Worm (Caenorhabditis elegans): ENCODE results near the gene F52G3.1.

The F52G3.1 gene

DNA sequence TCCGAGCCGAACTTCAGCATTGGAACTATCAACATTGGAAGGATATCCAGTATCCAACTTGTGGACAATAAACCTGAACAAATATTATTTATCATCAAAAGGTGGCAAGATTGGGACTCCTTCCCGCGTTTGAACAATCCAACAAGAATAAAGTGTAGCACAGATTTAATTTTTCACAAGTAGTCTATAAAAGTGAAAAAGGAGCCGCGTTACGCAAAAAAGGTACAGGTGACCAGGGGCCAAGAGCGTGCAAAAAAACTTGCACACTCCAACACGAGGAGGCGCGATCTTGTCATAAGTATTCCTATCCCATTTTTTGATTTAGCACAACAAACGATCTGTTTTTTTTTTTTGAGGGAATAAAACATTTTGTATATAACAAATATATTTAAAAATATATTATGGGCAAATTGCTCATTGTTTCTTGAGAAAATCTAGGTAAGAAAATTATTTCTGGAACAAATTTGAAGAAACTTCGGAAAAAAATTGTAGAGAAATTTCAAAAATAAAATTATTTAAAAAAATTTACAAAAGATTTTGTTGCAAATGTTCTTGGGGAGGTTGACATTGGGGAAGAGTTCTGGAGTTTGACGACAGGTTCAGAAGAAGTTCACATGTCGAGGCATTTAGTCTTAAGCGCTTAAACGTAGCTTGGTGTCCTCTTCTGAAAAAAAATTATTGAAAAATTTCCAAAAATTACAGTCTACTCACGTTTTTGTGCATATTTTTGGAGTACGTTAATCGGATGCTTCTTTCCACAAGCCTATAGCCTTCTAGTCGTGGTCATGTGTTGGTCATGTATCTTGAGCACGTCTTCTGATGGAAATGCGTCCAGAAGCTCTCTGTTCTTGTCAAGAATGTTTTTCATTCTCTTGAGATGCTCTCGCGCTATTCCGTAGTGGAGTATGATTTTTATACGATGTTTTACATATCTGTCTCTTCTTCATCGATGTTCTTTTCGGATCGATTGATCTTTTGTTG is 19.4 kb upstream of the F52G3.1 start (continued):
- no peak for TF ChIP-seq dox-1 (GFP tag; IDR thresholded peaks at IDR 0.05)
- TF ChIP-seq hrde-1 (tag; optimal IDR thresholded peaks at IDR 0.05; ENCODE audit: borderline replicate concordance) = no peak
- TF ChIP-seq snpc-1.1 (tag; optimal IDR thresholded peaks at IDR 0.05; ENCODE audit: insufficient read depth) = no peak
- peak; percentile 85 for TF ChIP-seq ama-1 (optimal IDR thresholded peaks at IDR 0.05)
- TF ChIP-seq ama-1 (GFP tag; optimal IDR thresholded peaks at IDR 0.05) = peak in 1 of 2 experiments; percentile 69
- no peak for TF ChIP-seq F57C9.4 (tag; optimal IDR thresholded peaks at IDR 0.05)
- TF ChIP-seq T26A5.8 (tag; optimal IDR thresholded peaks at IDR 0.05) = no peak
- no peak for TF ChIP-seq C17E4.6 (GFP tag; IDR thresholded peaks at IDR 0.05)
- TF ChIP-seq nhr-120 (GFP tag; IDR thresholded peaks at IDR 0.05) = no peak
- TF ChIP-seq egrh-3 (GFP tag; IDR thresholded peaks at IDR 0.05) = no peak
- TF ChIP-seq T07F8.4 (tag; optimal IDR thresholded peaks at IDR 0.05) = no peak
- no peak for TF ChIP-seq ets-4 (GFP tag; optimal IDR thresholded peaks at IDR 0.05)
- TF ChIP-seq cebp-2 (GFP tag; IDR thresholded peaks at IDR 0.05) = 0 out of 2 replicates have a peak, but pooled peaks have one; percentile 44
- no peak for TF ChIP-seq F22D6.2 (tag; optimal IDR thresholded peaks at IDR 0.05)
- TF ChIP-seq repo-1 (tag; optimal IDR thresholded peaks at IDR 0.05) = no peak
- no peak for TF ChIP-seq attf-6 (GFP tag; IDR thresholded peaks at IDR 0.05)
- no peak for TF ChIP-seq tbp1 (GFP tag; optimal IDR thresholded peaks at IDR 0.05)
- TF ChIP-seq him-1 (tag; optimal IDR thresholded peaks at IDR 0.05) = no peak
- no peak for TF ChIP-seq ekl-4 (GFP tag; IDR thresholded peaks at IDR 0.05)
- TF ChIP-seq dpl-1 (GFP tag; optimal IDR thresholded peaks at IDR 0.05) = no peak
- no peak for TF ChIP-seq xnd-1 (tag; optimal IDR thresholded peaks at IDR 0.05)
- TF ChIP-seq nhr-179 (tag; optimal IDR thresholded peaks at IDR 0.05) = no peak
- 0 out of 2 replicates have a peak, but pooled peaks have one; percentile 1 for TF ChIP-seq pbrm-1 (GFP tag; IDR thresholded peaks at IDR 0.05)
- TF ChIP-seq bed-1 (GFP tag; IDR thresholded peaks at IDR 0.05) = 0 out of 2 replicates have a peak, but pooled peaks have one; percentile 60
- TF ChIP-seq ztf-28 (GFP tag; IDR thresholded peaks at IDR 0.05) = no peak
- no peak for TF ChIP-seq somi-1 (GFP tag; optimal IDR thresholded peaks at IDR 0.05)
- TF ChIP-seq Y95B8A.8 (GFP tag; IDR thresholded peaks at IDR 0.05) = no peak
- TF ChIP-seq F10E7.11 (tag; optimal IDR thresholded peaks at IDR 0.05) = peak; percentile 9
- no peak for TF ChIP-seq tbx-9 (tag; optimal IDR thresholded peaks at IDR 0.05; ENCODE audit: borderline replicate concordance)
- TF ChIP-seq lir-1 (GFP tag; conservative IDR thresholded peaks at IDR 0.05) = no peak
- no peak for TF ChIP-seq hlh-26 (GFP tag; conservative IDR thresholded peaks at IDR 0.05)
- TF ChIP-seq aptf-3 (GFP tag; IDR thresholded peaks at IDR 0.05) = no peak
- no peak for TF ChIP-seq ztf-6 (GFP tag; IDR thresholded peaks at IDR 0.05)
- no peak for TF ChIP-seq F55B11.4 (tag; optimal IDR thresholded peaks at IDR 0.05; ENCODE audit: borderline replicate concordance, insufficient read depth)
- TF ChIP-seq madf-6 (GFP tag; IDR thresholded peaks at IDR 0.05) = 0 out of 2 replicates have a peak, but pooled peaks have one; percentile 12

DNA sequence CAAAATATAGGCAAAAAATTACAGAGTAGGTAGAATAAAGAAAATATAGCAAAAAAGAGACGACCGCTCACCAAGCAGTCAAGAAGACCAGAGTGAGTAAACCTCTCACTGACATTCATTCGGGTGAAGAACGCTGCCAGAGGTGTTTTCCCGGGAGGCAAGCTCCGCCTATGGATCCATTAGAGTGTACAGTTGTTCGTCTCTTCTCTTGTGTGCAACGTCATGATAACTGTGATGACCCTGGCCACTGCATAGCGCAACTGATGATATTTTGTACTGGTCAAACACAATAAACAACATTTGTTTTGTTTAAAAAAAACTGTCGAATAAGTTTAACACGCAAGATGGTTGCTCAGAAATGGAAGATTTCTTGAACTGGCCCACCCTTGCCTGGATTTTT is 10.8 kb upstream of the F52G3.1 start, which contains the start of gene F52G3.8:
Gene F52G3.8, minus strand, starts transcription at position 101 of the 400 bp plus-strand sequence.
- TF ChIP-seq F52B5.7 (tag; optimal IDR thresholded peaks at IDR 0.05) (no peak), Y95B8A.8 (GFP tag; IDR thresholded peaks at IDR 0.05) (no peak), F57A8.1 (GFP tag; optimal IDR thresholded peaks at IDR 0.05) (no peak), nfya-1 (tag; optimal IDR thresholded peaks at IDR 0.05; ENCODE audit: borderline replicate concordance, insufficient read depth) (no peak), egl-44 (GFP tag; IDR thresholded peaks at IDR 0.05) (no peak)

Measured in whole organism, young adult.